Fruit fly (Drosophila melanogaster) whole organism, embryonic: ENCODE measurements around the gene CG7101.

Experiments
- Bdp1 ChIP-seq: fragments of 200-800 bp; sonication (Bioruptor generic); optimal IDR thresholded peaks from 3 replicates; lab custom pipeline; 2016; ENCODE audit warnings: missing biosample characterization, missing genetic modification characterization
- BtbVII ChIP-seq: fragments of 200-800 bp; sonication (Bioruptor generic); optimal IDR thresholded peaks from 3 replicates; lab custom pipeline; 2017; ENCODE audit warnings: missing biosample characterization, mild to moderate bottlenecking, missing genetic modification characterization
- CG10209 ChIP-seq: fragments of 200-800 bp; sonication (Bioruptor generic); optimal IDR thresholded peaks from 3 replicates; lab custom pipeline; 2017; ENCODE audit warnings: missing biosample characterization, mild to moderate bottlenecking, missing genetic modification characterization, missing genetic modification reagents
- CG10267 ChIP-seq: fragments of 200-800 bp; sonication (Bioruptor generic); optimal IDR thresholded peaks from 2 replicates; lab custom pipeline; 2018; ENCODE audit warnings: missing biosample characterization, mild to moderate bottlenecking, missing genetic modification characterization, moderate library complexity
- CG11398 ChIP-seq: fragments of 200-800 bp; sonication (Bioruptor generic); optimal IDR thresholded peaks from 2 replicates; lab custom pipeline; 2016; ENCODE audit warnings: missing biosample characterization, missing genetic modification characterization
- CG11696 ChIP-seq: fragments of 200-800 bp; sonication (Bioruptor generic); IDR thresholded peaks from 2 replicates; pipeline ENCODE4 v1.3.6; 2022; ENCODE audit warnings: missing biosample characterization, missing genetic modification characterization
- CG12769 ChIP-seq: fragments of 200-800 bp; sonication (Bioruptor generic); optimal IDR thresholded peaks from 2 replicates; lab custom pipeline; 2019; ENCODE audit warnings: missing biosample characterization, mild to moderate bottlenecking, missing genetic modification characterization, moderate library complexity
- CG13775 ChIP-seq: fragments of 200-800 bp; sonication (Bioruptor generic); optimal IDR thresholded peaks from 3 replicates; lab custom pipeline; 2017; ENCODE audit warnings: missing biosample characterization, mild to moderate bottlenecking, missing genetic modification characterization
- CG16779 ChIP-seq: fragments of 200-800 bp; sonication (Bioruptor generic); IDR thresholded peaks from 2 replicates; pipeline ENCODE4 v1.3.6; 2022; ENCODE audit warnings: missing biosample characterization, missing genetic modification characterization
- CG2129 ChIP-seq: fragments of 200-800 bp; sonication (Bioruptor generic); IDR thresholded peaks from 2 replicates; pipeline ENCODE4 v1.3.6; 2022; ENCODE audit warnings: missing biosample characterization, missing genetic modification characterization; ENCODE audit not compliant: partially characterized antibody
- CG30020 ChIP-seq: fragments of 200-800 bp; optimal IDR thresholded peaks from 2 replicates; lab custom pipeline; 2019; ENCODE audit warnings: missing biosample characterization, mild to moderate bottlenecking, missing genetic modification characterization, moderate library complexity
- CG33213 ChIP-seq: fragments of 200-800 bp; sonication (Bioruptor generic); optimal IDR thresholded peaks from 3 replicates; lab custom pipeline; 2016; ENCODE audit warnings: missing biosample characterization, missing genetic modification characterization
- CG34224 ChIP-seq: fragments of 200-800 bp; sonication (Bioruptor generic); IDR thresholded peaks from 3 replicates; pipeline ENCODE4 v1.3.6; 2022; ENCODE audit warnings: missing biosample characterization, missing genetic modification characterization; ENCODE audit not compliant: partially characterized antibody
- CG4617 ChIP-seq: fragments of 200-800 bp; sonication (Bioruptor generic); optimal IDR thresholded peaks from 3 replicates; lab custom pipeline; 2016; ENCODE audit warnings: missing biosample characterization, missing genetic modification characterization, borderline replicate concordance
- CG5245 ChIP-seq: fragments of 200-800 bp; sonication (Bioruptor generic); optimal IDR thresholded peaks from 3 replicates; lab custom pipeline; 2016; ENCODE audit warnings: missing biosample characterization, missing genetic modification characterization
- CG6791 ChIP-seq: fragments of 200-800 bp; sonication (Bioruptor generic); IDR thresholded peaks from 3 replicates; pipeline ENCODE4 v1.3.6; 2022; ENCODE audit warnings: missing biosample characterization, missing genetic modification characterization; ENCODE audit not compliant: partially characterized antibody
- CG6813 ChIP-seq: fragments of 200-800 bp; sonication (Bioruptor generic); optimal IDR thresholded peaks from 2 replicates; lab custom pipeline; 2017; ENCODE audit warnings: missing biosample characterization, missing genetic modification characterization, mild to moderate bottlenecking, moderate library complexity, missing genetic modification reagents
- CG8944 ChIP-seq: fragments of 200-800 bp; sonication (Bioruptor generic); optimal IDR thresholded peaks from 3 replicates; lab custom pipeline; 2016; ENCODE audit warnings: missing biosample characterization, missing genetic modification characterization
- CG9609 ChIP-seq: fragments of 200-800 bp; sonication (Bioruptor generic); optimal IDR thresholded peaks from 3 replicates; lab custom pipeline; 2016; ENCODE audit warnings: missing biosample characterization, missing genetic modification characterization
- CG9797 ChIP-seq: fragments of 200-800 bp; sonication (Bioruptor generic); optimal IDR thresholded peaks from 3 replicates; lab custom pipeline; 2018; ENCODE audit warnings: missing biosample characterization, mild to moderate bottlenecking, missing genetic modification characterization
- Deaf1 ChIP-seq: fragments of 200-800 bp; optimal IDR thresholded peaks from 3 replicates; lab custom pipeline; 2019; ENCODE audit warnings: missing biosample characterization, mild to moderate bottlenecking, missing genetic modification characterization, moderate library complexity
- Dp ChIP-seq: fragments of 200-800 bp; sonication (Bioruptor generic); optimal IDR thresholded peaks from 2 replicates; lab custom pipeline; 2018; ENCODE audit warnings: missing biosample characterization, mild to moderate bottlenecking, missing genetic modification characterization, moderate library complexity
- ERR ChIP-seq: fragments of 200-800 bp; sonication (Bioruptor generic); optimal IDR thresholded peaks from 2 replicates; lab custom pipeline; 2016; ENCODE audit warnings: missing biosample characterization, missing genetic modification characterization
- HmgZ ChIP-seq: fragments of 200-800 bp; sonication (Bioruptor generic); optimal IDR thresholded peaks from 2 replicates; lab custom pipeline; 2018; ENCODE audit warnings: missing biosample characterization, mild to moderate bottlenecking, missing genetic modification characterization
- Hr51 ChIP-seq, 2 experiments: fragments of 200-800 bp; sonication (Bioruptor generic); optimal IDR thresholded peaks; 2 replicates in 1 of 2; 3 replicates in 1 of 2; lab custom pipeline; 2016 to 2018; ENCODE audit warnings: missing biosample characterization in 2 of 2, missing genetic modification characterization in 2 of 2, mild to moderate bottlenecking in 1 of 2, moderate library complexity in 1 of 2
- Hr78 ChIP-seq, 2 experiments: fragments of 200-800 bp in 1 of 2; fragments of >200 bp in 1 of 2; sonication (Bioruptor generic) in 1 of 2; optimal IDR thresholded peaks; 2 replicates each; lab custom pipeline; 2017 to 2019; ENCODE audit warnings: missing biosample characterization in 2 of 2, missing genetic modification characterization in 2 of 2, mild to moderate bottlenecking in 1 of 2, moderate library complexity in 1 of 2
- MBD-R2 ChIP-seq: fragments of 200-800 bp; sonication (Bioruptor generic); IDR thresholded peaks from 2 replicates; pipeline ENCODE4 v1.3.6; 2022; ENCODE audit warnings: missing biosample characterization, missing genetic modification characterization
- Med ChIP-seq: fragments of 200-800 bp; sonication (Bioruptor generic); peaks from one replicate; lab custom pipeline; 2016; ENCODE audit warnings: missing biosample characterization, missing genetic modification characterization, mild to moderate bottlenecking, inconsistent platforms, moderate library complexity
- Oaz ChIP-seq: fragments of 200-800 bp; sonication (Bioruptor generic); IDR thresholded peaks from 2 replicates; pipeline ENCODE4 v1.3.6; 2022; ENCODE audit warnings: missing biosample characterization, missing genetic modification characterization
- Side ChIP-seq: fragments of 200-800 bp; sonication (Bioruptor generic); optimal IDR thresholded peaks from 2 replicates; lab custom pipeline; 2016; ENCODE audit warnings: missing biosample characterization, missing genetic modification characterization
- al ChIP-seq: fragments of 200-800 bp; sonication (Bioruptor generic); IDR thresholded peaks from 2 replicates; pipeline ENCODE4 v1.3.6; 2022; ENCODE audit warnings: missing biosample characterization, missing genetic modification characterization
- corto ChIP-seq: fragments of 200-800 bp; sonication (Bioruptor generic); optimal IDR thresholded peaks from 2 replicates; lab custom pipeline; 2016; ENCODE audit warnings: missing biosample characterization, mild to moderate bottlenecking, missing genetic modification characterization, moderate library complexity
- dan ChIP-seq: fragments of 200-800 bp; sonication (Bioruptor generic); IDR thresholded peaks from 2 replicates; pipeline ENCODE4 v1.3.6; 2022; ENCODE audit warnings: missing biosample characterization, missing genetic modification characterization
- dati ChIP-seq: fragments of 200-800 bp; sonication (Bioruptor generic); IDR thresholded peaks from 2 replicates; pipeline ENCODE4 v1.3.6; 2022; ENCODE audit warnings: missing biosample characterization, missing genetic modification characterization
- dm ChIP-seq: fragments of 200-800 bp; sonication (Bioruptor generic); optimal IDR thresholded peaks from 3 replicates; lab custom pipeline; 2016; ENCODE audit warnings: missing biosample characterization, missing genetic modification characterization
- dmrt99B ChIP-seq: fragments of 200-800 bp; sonication (Bioruptor generic); optimal IDR thresholded peaks from 2 replicates; lab custom pipeline; 2018; ENCODE audit warnings: missing biosample characterization, mild to moderate bottlenecking, missing genetic modification characterization, moderate library complexity
- ewg ChIP-seq: fragments of 200-800 bp; sonication (Bioruptor generic); optimal IDR thresholded peaks from 3 replicates; lab custom pipeline; 2017; ENCODE audit warnings: mild to moderate bottlenecking, missing biosample characterization, missing genetic modification reagents, missing genetic modification characterization
- fd3F ChIP-seq: fragments of 200-800 bp; sonication (Bioruptor generic); optimal IDR thresholded peaks from 2 replicates; lab custom pipeline; 2018; ENCODE audit warnings: missing biosample characterization, mild to moderate bottlenecking, missing genetic modification characterization, moderate library complexity
- gem ChIP-seq: fragments of 200-800 bp; sonication (Bioruptor generic); optimal IDR thresholded peaks from 2 replicates; lab custom pipeline; 2019; ENCODE audit warnings: missing biosample characterization, mild to moderate bottlenecking, missing genetic modification characterization, moderate library complexity
- grau ChIP-seq: fragments of 200-800 bp; optimal IDR thresholded peaks from 3 replicates; lab custom pipeline; 2019; ENCODE audit warnings: missing biosample characterization, mild to moderate bottlenecking, missing genetic modification characterization, moderate library complexity
- hb ChIP-seq: fragments of 200-800 bp; sonication (Bioruptor generic); IDR thresholded peaks from 3 replicates; pipeline ENCODE4 v1.3.6; 2022; ENCODE audit warnings: missing biosample characterization, missing genetic modification characterization; ENCODE audit not compliant: partially characterized antibody
- mld ChIP-seq: fragments of 200-800 bp; sonication (Bioruptor generic); IDR thresholded peaks from 3 replicates; pipeline ENCODE4 v1.3.6; 2022; ENCODE audit warnings: missing biosample characterization, missing genetic modification characterization; ENCODE audit not compliant: partially characterized antibody
- onecut ChIP-seq: fragments of 200-800 bp; sonication (Bioruptor generic); IDR thresholded peaks from 2 replicates; pipeline ENCODE4 v1.3.6; 2022; ENCODE audit warnings: missing biosample characterization, missing genetic modification characterization
- p53 ChIP-seq: fragments of 200-800 bp; sonication (Bioruptor generic); optimal IDR thresholded peaks from 2 replicates; lab custom pipeline; 2016; ENCODE audit warnings: missing biosample characterization, missing genetic modification characterization
- sob ChIP-seq: fragments of 200-800 bp; sonication (Bioruptor generic); IDR thresholded peaks from 2 replicates; pipeline ENCODE4 v1.3.6; 2022; ENCODE audit warnings: missing biosample characterization, missing genetic modification characterization
- toy ChIP-seq: fragments of 200-800 bp; sonication (Bioruptor generic); IDR thresholded peaks from 2 replicates; pipeline ENCODE4 v1.3.6; 2022; ENCODE audit warnings: missing biosample characterization, missing genetic modification characterization
- tup ChIP-seq: fragments of 200-800 bp; sonication (Bioruptor generic); optimal IDR thresholded peaks from 2 replicates; lab custom pipeline; 2016; ENCODE audit warnings: missing biosample characterization, mild to moderate bottlenecking, missing genetic modification characterization, moderate library complexity
- unpg ChIP-seq: fragments of 200-800 bp; sonication (Bioruptor generic); optimal IDR thresholded peaks from 3 replicates; lab custom pipeline; 2018; ENCODE audit warnings: missing biosample characterization, mild to moderate bottlenecking, missing genetic modification characterization, moderate library complexity
- zfh2 ChIP-seq: fragments of 200-800 bp; sonication (Bioruptor generic); optimal IDR thresholded peaks from 2 replicates; lab custom pipeline; 2016; ENCODE audit warnings: missing biosample characterization, missing genetic modification characterization

Gene CG7101

dm6 chrX:18860074-18860473 is 29.7 kb downstream of the CG7101 start, which contains the start of gene CG32544:
TSS of gene CG32544 (plus strand) at chrX:18860284.
- TF ChIP-seq CG13775 (GFP tag; lab: Kevin White, UChicago) (no peak), Oaz (no peak), corto (GFP tag; lab: Kevin White, UChicago) (no peak), ERR (no peak), ewg (GFP tag; lab: Kevin White, UChicago) (peak; percentile 82), dm (GFP tag; lab: Kevin White, UChicago) (no peak), dan (no peak), MBD-R2 (0 out of 2 replicates have a peak, but pooled peaks have one; percentile 17), Hr51 (GFP tag; optimal IDR thresholded peaks at IDR 0.05; lab: Kevin White, UChicago) (peak in 1 of 2 experiments; percentile 22), Med (GFP tag; lab: Kevin White, UChicago) (peak; percentile 9), CG6813 (no peak), dati (GFP tag; lab: Robert Waterston, UW) (no peak), CG12769 (tag; lab: Kevin White, UChicago) (no peak), unpg (GFP tag; lab: Kevin White, UChicago) (no peak), tup (no peak), Hr78 (GFP tag; optimal IDR thresholded peaks at IDR 0.05; lab: Kevin White, UChicago) (no peak), zfh2 (GFP tag; lab: Kevin White, UChicago) (no peak), CG9609 (GFP tag; lab: Kevin White, UChicago) (no peak), grau (tag; lab: Kevin White, UChicago) (no peak), onecut (peak; percentile 95), Deaf1 (tag; lab: Kevin White, UChicago) (peak; percentile 74), gem (tag; lab: Kevin White, UChicago) (no peak), sob (GFP tag; lab: Robert Waterston, UW) (no peak), BtbVII (GFP tag; lab: Kevin White, UChicago) (no peak), toy (GFP tag; lab: Robert Waterston, UW) (no peak), CG16779 (GFP tag; lab: Robert Waterston, UW) (no peak), CG11398 (no peak), fd3F (GFP tag; lab: Kevin White, UChicago) (no peak), CG5245 (GFP tag; lab: Kevin White, UChicago) (no peak)
- TF ChIP-seq, all 482 proteins: peak for 6

- TF ChIP-seq CG9797 (GFP tag; lab: Kevin White, UChicago) (peak; percentile 91), mld (peak; percentile 89), p53 (GFP tag; lab: Kevin White, UChicago) (peak; percentile 92), al (GFP tag; lab: Robert Waterston, UW) (no peak), dmrt99B (no peak), hb (GFP tag; lab: Robert Waterston, UW) (peak; percentile 87), CG30020 (peak; percentile 49), ERR (no peak), CG2129 (GFP tag; lab: Robert Waterston, UW) (peak; percentile 68; the same call in 1 of the 2 replicates), Dp (GFP tag; lab: Kevin White, UChicago) (peak; percentile 52), HmgZ (tag; lab: Kevin White, UChicago) (peak; percentile 31), CG11696 (no peak), CG4617 (GFP tag; lab: Kevin White, UChicago) (peak; percentile 54), CG10209 (GFP tag; lab: Kevin White, UChicago) (no peak), CG10267 (tag; lab: Kevin White, UChicago) (peak; percentile 48), CG8944 (GFP tag; lab: Kevin White, UChicago) (no peak), CG9609 (GFP tag; lab: Kevin White, UChicago) (no peak), Side (GFP tag; lab: Kevin White, UChicago) (no peak), CG33213 (GFP tag; lab: Kevin White, UChicago) (peak; percentile 64), CG6791 (peak; percentile 94), CG34224 (peak; percentile 94), Bdp1 (GFP tag; lab: Kevin White, UChicago) (no peak)
Measured at dm6 chrX:18863748-18864482, 33.5 kb downstream of the CG7101 start, which contains the start of the genes CG7326 and Dora. TSS of gene CG7326 (minus strand) at chrX:18863776. TSS of gene Dora (plus strand) at chrX:18863950.
